Fruit fly (Drosophila melanogaster): ENCODE data around the gene MnM.
A peak's percentile ranks its signal among the peaks of the same experiment; 100 is the strongest.

MnM gene

dm6 chr3L:3149060-3149872, 29.1 kb downstream of the MnM start (continued):
- TF ChIP-seq CG3281 (GFP tag; optimal IDR thresholded peaks at IDR 0.05) (no peak), Awh (GFP tag; IDR thresholded peaks at IDR 0.05) (no peak), CG6175 (GFP tag; IDR thresholded peaks at IDR 0.05) (no peak), HHEX (GFP tag; optimal IDR thresholded peaks at IDR 0.05) (peak; percentile 16), CG31441 (GFP tag; IDR thresholded peaks at IDR 0.05) (no peak), CG4707 (GFP tag; optimal IDR thresholded peaks at IDR 0.05) (no peak), insv (GFP tag; optimal IDR thresholded peaks at IDR 0.05) (no peak), CG2116 (GFP tag; optimal IDR thresholded peaks at IDR 0.05) (no peak), ac (GFP tag; optimal IDR thresholded peaks at IDR 0.05) (no peak), Poxn (GFP tag; IDR thresholded peaks at IDR 0.05) (no peak), Sry-δ (GFP tag; optimal IDR thresholded peaks at IDR 0.05) (no peak), CG11085 (GFP tag; IDR thresholded peaks at IDR 0.05) (no peak), CG10267 (tag; optimal IDR thresholded peaks at IDR 0.05) (no peak), Bteb2 (GFP tag; optimal IDR thresholded peaks at IDR 0.05) (no peak), CG43689 (GFP tag; IDR thresholded peaks at IDR 0.05) (no peak), chinmo (GFP tag; IDR thresholded peaks at IDR 0.05; ENCODE audit: partially characterized antibody) (peak; percentile 69; the same call in 2 of the 4 replicates), CG14014 (GFP tag; IDR thresholded peaks at IDR 0.05) (no peak), CG8089 (GFP tag; optimal IDR thresholded peaks at IDR 0.05) (no peak), lab (GFP tag; optimal IDR thresholded peaks at IDR 0.05) (no peak), CG32767 (GFP tag; IDR thresholded peaks at IDR 0.05) (no peak), dmrt99B (tag; optimal IDR thresholded peaks at IDR 0.05) (no peak), CG15073 (GFP tag; optimal IDR thresholded peaks at IDR 0.05) (no peak), HLH4C (GFP tag; IDR thresholded peaks at IDR 0.05; ENCODE audit: partially characterized antibody) (no peak), bab2 (GFP tag; optimal IDR thresholded peaks at IDR 0.05) (no peak), CG3847 (GFP tag; IDR thresholded peaks at IDR 0.05) (0 out of 2 replicates have a peak, but pooled peaks have one; percentile 6), Xbp1 (GFP tag; optimal IDR thresholded peaks at IDR 0.05) (no peak), slp2 (GFP tag; optimal IDR thresholded peaks at IDR 0.05) (no peak), so (GFP tag; IDR thresholded peaks at IDR 0.05) (peak; percentile 65; the same call in 2 of the 3 replicates), Side (GFP tag; optimal IDR thresholded peaks at IDR 0.05) (no peak), kay (GFP tag; optimal IDR thresholded peaks at IDR 0.05) (peak; percentile 8), CG2120 (GFP tag; optimal IDR thresholded peaks at IDR 0.05) (no peak), scrt (GFP tag; optimal IDR thresholded peaks at IDR 0.05) (no peak), HLH54F (GFP tag; optimal IDR thresholded peaks at IDR 0.05) (no peak), CG14050 (GFP tag; IDR thresholded peaks at IDR 0.05) (no peak), lmd (GFP tag; IDR thresholded peaks at IDR 0.05) (no peak), jigr1 (GFP tag; IDR thresholded peaks at IDR 0.05) (no peak), Doc3 (GFP tag; IDR thresholded peaks at IDR 0.05; ENCODE audit: partially characterized antibody) (no peak), disco-r (GFP tag; optimal IDR thresholded peaks at IDR 0.05) (no peak), Pdp1 (GFP tag; optimal IDR thresholded peaks at IDR 0.05) (peak in 1 of 2 experiments; percentile 100), CG15011 (GFP tag; optimal IDR thresholded peaks at IDR 0.05) (no peak), CG10462 (GFP tag; optimal IDR thresholded peaks at IDR 0.05) (no peak), MBD-R2 (GFP tag; IDR thresholded peaks at IDR 0.05) (no peak; the same call in 1 of the 2 replicates), Ravus (GFP tag; IDR thresholded peaks at IDR 0.05) (no peak), Med (GFP tag) (peak; percentile 12), zf30C (GFP tag; optimal IDR thresholded peaks at IDR 0.05) (no peak), CG11696 (GFP tag; IDR thresholded peaks at IDR 0.05) (no peak), Hr3 (GFP tag; optimal IDR thresholded peaks at IDR 0.05) (no peak), unpg (GFP tag; optimal IDR thresholded peaks at IDR 0.05) (no peak), CG16813 (GFP tag; IDR thresholded peaks at IDR 0.05; ENCODE audit: partially characterized antibody) (no peak), ham (GFP tag; IDR thresholded peaks at IDR 0.05) (no peak)
